Worm (Caenorhabditis elegans) whole organism, L1 larva: ENCODE measurements around the gene txt-18.

Experiments used
- C04F5.9 ChIP-seq: sonication (generic microtip); optimal IDR thresholded peaks from 2 replicates; lab custom pipeline; 2016; ENCODE audit warnings: missing genetic modification characterization, missing compliant biosample characterization
- C16A3.4 ChIP-seq: fragments of 150-350 bp; optimal IDR thresholded peaks from 2 replicates; lab custom pipeline; 2014; ENCODE audit warnings: missing biosample characterization, missing genetic modification characterization
- C34B4.2 ChIP-seq: sonication (generic microtip); optimal IDR thresholded peaks from 2 replicates; lab custom pipeline; 2017; ENCODE audit warnings: mild to moderate bottlenecking, missing genetic modification characterization, missing compliant biosample characterization
- F16B12.6 ChIP-seq: fragments of 150-350 bp; optimal IDR thresholded peaks from 2 replicates; lab custom pipeline; 2014; ENCODE audit warnings: missing biosample characterization, missing genetic modification characterization
- Y116A8C.19 ChIP-seq: sonication (generic microtip); optimal IDR thresholded peaks from 2 replicates; lab custom pipeline; 2016; ENCODE audit warnings: missing compliant biosample characterization, missing genetic modification characterization, borderline replicate concordance
- aha-1 ChIP-seq: fragments of 150-350 bp; optimal IDR thresholded peaks from 2 replicates; lab custom pipeline; 2014; ENCODE audit warnings: missing biosample characterization, missing genetic modification characterization
- alr-1 ChIP-seq: fragments of 200-800 bp; sonication (Bioruptor generic); optimal IDR thresholded peaks from 2 replicates; lab custom pipeline; 2018; ENCODE audit warnings: borderline replicate concordance, mild to moderate bottlenecking, missing genetic modification characterization, missing compliant biosample characterization
- ama-1 ChIP-seq: fragments of 150-350 bp; optimal IDR thresholded peaks from 2 replicates; lab custom pipeline; 2014
- blmp-1 ChIP-seq: fragments of 150-350 bp; optimal IDR thresholded peaks from 2 replicates; lab custom pipeline; 2014; ENCODE audit warnings: missing biosample characterization, missing genetic modification characterization
- ceh-8 ChIP-seq: fragments of 200-800 bp; sonication (Bioruptor generic); optimal IDR thresholded peaks from 2 replicates; lab custom pipeline; 2018; ENCODE audit warnings: mild to moderate bottlenecking, missing genetic modification characterization, moderate library complexity, missing compliant biosample characterization
- ceh-88 ChIP-seq: fragments of 200-800 bp; sonication (Bioruptor generic); IDR thresholded peaks from 2 replicates; pipeline ENCODE4 v1.3.6; 2022; ENCODE audit warnings: missing genetic modification characterization, missing compliant biosample characterization
- dpl-1 ChIP-seq, 3 experiments: fragments of 150-350 bp in 2 of 3; sonication (generic microtip) in 1 of 3; optimal IDR thresholded peaks; 2 replicates each; lab custom pipeline; 2014 to 2017; ENCODE audit warnings: missing biosample characterization in 3 of 3, missing genetic modification characterization in 3 of 3, missing genetic modification reagents in 3 of 3
- dsc-1 ChIP-seq: sonication (generic microtip); optimal IDR thresholded peaks from 2 replicates; lab custom pipeline; 2016; ENCODE audit warnings: mild to moderate bottlenecking, missing genetic modification characterization, missing compliant biosample characterization
- efl-1 ChIP-seq, 4 experiments: fragments of 150-350 bp; optimal IDR thresholded peaks in 3 of 4; peaks in 1 of 4; 1 replicate in 1 of 4; 2 replicates in 3 of 4; lab custom pipeline; 2014; ENCODE audit warnings: missing biosample characterization in 2 of 4, missing genetic modification characterization in 2 of 4, missing genetic modification reagents in 2 of 4
- efl-3 ChIP-seq: fragments of 200-800 bp; sonication (Bioruptor generic); optimal IDR thresholded peaks from 2 replicates; lab custom pipeline; 2018; ENCODE audit warnings: mild to moderate bottlenecking, missing genetic modification characterization, missing compliant biosample characterization
- egl-27 ChIP-seq, 2 experiments: fragments of 150-350 bp in 1 of 2; sonication (generic microtip); optimal IDR thresholded peaks; 3 replicates each; lab custom pipeline; 2017 to 2018; ENCODE audit warnings: missing biosample characterization in 2 of 2, missing genetic modification characterization in 2 of 2, missing genetic modification reagents in 2 of 2
- elt-2 ChIP-seq: sonication (generic microtip); optimal IDR thresholded peaks from 2 replicates; lab custom pipeline; 2016; ENCODE audit warnings: missing genetic modification characterization, mild to moderate bottlenecking, inconsistent platforms, missing compliant biosample characterization, missing genetic modification reagents
- fkh-10 ChIP-seq: sonication (generic microtip); optimal IDR thresholded peaks from 2 replicates; lab custom pipeline; 2017; ENCODE audit warnings: missing biosample characterization, missing genetic modification reagents, missing genetic modification characterization
- fkh-8 ChIP-seq: sonication (generic microtip); optimal IDR thresholded peaks from 2 replicates; lab custom pipeline; 2016; ENCODE audit warnings: mild to moderate bottlenecking, missing genetic modification characterization, missing compliant biosample characterization
- hlh-4 ChIP-seq: sonication (generic microtip); optimal IDR thresholded peaks from 2 replicates; lab custom pipeline; 2016; ENCODE audit warnings: mild to moderate bottlenecking, missing genetic modification characterization, missing compliant biosample characterization
- hpl-2 ChIP-seq: fragments of 150-350 bp; optimal IDR thresholded peaks from 2 replicates; lab custom pipeline; 2014; ENCODE audit warnings: missing biosample characterization, missing genetic modification reagents, missing genetic modification characterization
- lin-13 ChIP-seq: fragments of 150-350 bp; optimal IDR thresholded peaks from 2 replicates; lab custom pipeline; 2014; ENCODE audit warnings: missing biosample characterization, missing genetic modification reagents, missing genetic modification characterization
- lin-14 ChIP-seq: fragments of 200-800 bp; sonication (Bioruptor generic); optimal IDR thresholded peaks from 2 replicates; lab custom pipeline; 2018; ENCODE audit warnings: mild to moderate bottlenecking, missing genetic modification characterization, moderate library complexity, missing compliant biosample characterization
- lin-15B ChIP-seq: fragments of 150-350 bp; sonication (generic microtip); optimal IDR thresholded peaks from 3 replicates; lab custom pipeline; 2014; ENCODE audit warnings: missing biosample characterization, missing genetic modification characterization
- lin-39 ChIP-seq: fragments of 150-350 bp; optimal IDR thresholded peaks from 2 replicates; lab custom pipeline; 2014; ENCODE audit warnings: missing biosample characterization, missing genetic modification reagents, missing genetic modification characterization
- lir-3 ChIP-seq: sonication (generic microtip); optimal IDR thresholded peaks from 2 replicates; lab custom pipeline; 2016; ENCODE audit warnings: mild to moderate bottlenecking, missing genetic modification characterization, moderate library complexity, missing compliant biosample characterization; ENCODE audit not compliant: poor library complexity
- lsy-2 ChIP-seq, 2 experiments: fragments of 150-350 bp; optimal IDR thresholded peaks; 2 replicates each; lab custom pipeline; 2014; ENCODE audit warnings: missing biosample characterization in 2 of 2, missing genetic modification characterization in 2 of 2
- mab-9 ChIP-seq: fragments of 200-800 bp; sonication (Bioruptor generic); IDR thresholded peaks from 2 replicates; pipeline ENCODE4 v1.3.6; 2022; ENCODE audit warnings: missing genetic modification reagents, missing genetic modification characterization, missing compliant biosample characterization
- mdl-1 ChIP-seq, 2 experiments: fragments of 150-350 bp; optimal IDR thresholded peaks; 2 replicates each; lab custom pipeline; 2014 to 2017; ENCODE audit warnings: missing biosample characterization in 2 of 2, missing genetic modification characterization in 2 of 2, inconsistent platforms in 1 of 2
- mef-2 ChIP-seq: fragments of 150-350 bp; optimal IDR thresholded peaks from 2 replicates; lab custom pipeline; 2014; ENCODE audit warnings: missing biosample characterization, missing genetic modification characterization
- nhr-11 ChIP-seq: fragments of 150-350 bp; optimal IDR thresholded peaks from 2 replicates; lab custom pipeline; 2014; ENCODE audit warnings: missing biosample characterization, missing genetic modification characterization
- nhr-12 ChIP-seq: sonication (generic microtip); optimal IDR thresholded peaks from 2 replicates; lab custom pipeline; 2017; ENCODE audit warnings: missing biosample characterization, missing genetic modification characterization
- nhr-20 ChIP-seq: sonication (generic microtip); optimal IDR thresholded peaks from 2 replicates; lab custom pipeline; 2016; ENCODE audit warnings: mild to moderate bottlenecking, missing genetic modification characterization, missing compliant biosample characterization
- nhr-237 ChIP-seq: fragments of 150-350 bp; optimal IDR thresholded peaks from 2 replicates; lab custom pipeline; 2014; ENCODE audit warnings: missing biosample characterization, missing genetic modification characterization
- nhr-28 ChIP-seq: fragments of 150-350 bp; optimal IDR thresholded peaks from 2 replicates; lab custom pipeline; 2014; ENCODE audit warnings: missing biosample characterization, missing genetic modification characterization
- nhr-47 ChIP-seq: sonication (generic microtip); optimal IDR thresholded peaks from 2 replicates; lab custom pipeline; 2016; ENCODE audit warnings: mild to moderate bottlenecking, missing genetic modification characterization, moderate library complexity, missing compliant biosample characterization
- nhr-71 ChIP-seq: sonication (generic microtip); optimal IDR thresholded peaks from 2 replicates; lab custom pipeline; 2016; ENCODE audit warnings: mild to moderate bottlenecking, missing genetic modification characterization, moderate library complexity, missing compliant biosample characterization
- nhr-76 ChIP-seq: sonication (generic microtip); optimal IDR thresholded peaks from 2 replicates; lab custom pipeline; 2017; ENCODE audit warnings: missing biosample characterization, missing genetic modification characterization
- nhr-90 ChIP-seq: sonication (generic microtip); optimal IDR thresholded peaks from 2 replicates; lab custom pipeline; 2016; ENCODE audit warnings: mild to moderate bottlenecking, missing genetic modification characterization, missing compliant biosample characterization; ENCODE audit not compliant: poor library complexity
- pag-3 ChIP-seq: sonication (generic microtip); optimal IDR thresholded peaks from 2 replicates; lab custom pipeline; 2017; ENCODE audit warnings: missing genetic modification characterization, mild to moderate bottlenecking, missing compliant biosample characterization, antibody characterized with exemption, borderline replicate concordance; ENCODE audit not compliant: insufficient read depth
- pqm-1 ChIP-seq: sonication (generic microtip); optimal IDR thresholded peaks from 3 replicates; lab custom pipeline; 2017; ENCODE audit warnings: missing biosample characterization, missing genetic modification characterization
- skn-1 ChIP-seq: fragments of 150-350 bp; optimal IDR thresholded peaks from 2 replicates; lab custom pipeline; 2014; ENCODE audit warnings: missing biosample characterization, missing genetic modification characterization
- snpc-4 ChIP-seq: fragments of 150-350 bp; optimal IDR thresholded peaks from 2 replicates; lab custom pipeline; 2014; ENCODE audit warnings: missing biosample characterization, missing genetic modification characterization
- sox-4 ChIP-seq: sonication (generic microtip); optimal IDR thresholded peaks from 2 replicates; lab custom pipeline; 2016; ENCODE audit warnings: missing genetic modification characterization, missing compliant biosample characterization
- sptf-1 ChIP-seq: fragments of 150-350 bp; optimal IDR thresholded peaks from 2 replicates; lab custom pipeline; 2014; ENCODE audit warnings: missing biosample characterization, missing genetic modification characterization
- unc-30 ChIP-seq: sonication (generic microtip); optimal IDR thresholded peaks from 2 replicates; lab custom pipeline; 2017; ENCODE audit warnings: missing biosample characterization, missing genetic modification characterization
- vab-15 ChIP-seq: sonication (generic microtip); optimal IDR thresholded peaks from 2 replicates; lab custom pipeline; 2017; ENCODE audit warnings: missing genotype, mild to moderate bottlenecking, missing genetic modification characterization, missing compliant biosample characterization
- xbp-1 ChIP-seq: sonication (generic microtip); optimal IDR thresholded peaks from 2 replicates; lab custom pipeline; 2016; ENCODE audit warnings: missing genetic modification characterization, missing compliant biosample characterization
- zip-4 ChIP-seq: fragments of 200-800 bp; sonication (Bioruptor generic); optimal IDR thresholded peaks from 2 replicates; lab custom pipeline; 2018; ENCODE audit warnings: mild to moderate bottlenecking, missing genetic modification characterization, moderate library complexity, missing compliant biosample characterization
- ztf-11 ChIP-seq, 2 experiments: sonication (generic microtip); optimal IDR thresholded peaks; 2 replicates each; lab custom pipeline; 2016 to 2017; ENCODE audit warnings: missing genetic modification characterization in 2 of 2, missing biosample characterization in 1 of 2, missing compliant biosample characterization in 1 of 2

txt-18 gene

DNA sequence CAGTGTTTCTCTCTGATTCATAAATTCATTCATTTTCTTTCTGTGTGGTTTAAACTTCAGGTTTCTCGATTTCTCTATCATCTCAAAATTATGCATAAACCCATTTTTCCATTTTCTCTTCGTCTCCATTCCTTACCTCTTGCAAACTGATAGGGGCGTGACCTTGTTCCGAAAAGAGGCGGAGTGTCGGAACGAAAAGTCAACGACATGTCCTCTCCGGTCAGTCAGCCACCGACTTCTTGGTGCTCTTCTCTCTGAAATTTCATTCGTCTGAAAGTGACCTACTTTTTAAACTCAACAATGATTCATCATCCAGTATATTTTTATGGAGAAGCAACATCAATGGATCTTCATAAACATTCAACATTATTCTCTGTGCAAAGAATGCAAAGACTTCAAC is 37.0 kb downstream of the txt-18 start, which contains the start of gene F58F12.12:
Gene F58F12.12 (plus strand): TSS at position 301 of the 400 bp plus-strand sequence.
- TF ChIP-seq mdl-1 (tag; optimal IDR thresholded peaks at IDR 0.05; lab: Kevin White, UChicago) = no peak
- peak; percentile 5 for TF ChIP-seq blmp-1
- no peak for TF ChIP-seq fkh-10 (GFP tag; lab: Kevin White, UChicago)
- no peak for TF ChIP-seq egl-27 (tag; optimal IDR thresholded peaks at IDR 0.05; lab: Kevin White, UChicago)

DNA sequence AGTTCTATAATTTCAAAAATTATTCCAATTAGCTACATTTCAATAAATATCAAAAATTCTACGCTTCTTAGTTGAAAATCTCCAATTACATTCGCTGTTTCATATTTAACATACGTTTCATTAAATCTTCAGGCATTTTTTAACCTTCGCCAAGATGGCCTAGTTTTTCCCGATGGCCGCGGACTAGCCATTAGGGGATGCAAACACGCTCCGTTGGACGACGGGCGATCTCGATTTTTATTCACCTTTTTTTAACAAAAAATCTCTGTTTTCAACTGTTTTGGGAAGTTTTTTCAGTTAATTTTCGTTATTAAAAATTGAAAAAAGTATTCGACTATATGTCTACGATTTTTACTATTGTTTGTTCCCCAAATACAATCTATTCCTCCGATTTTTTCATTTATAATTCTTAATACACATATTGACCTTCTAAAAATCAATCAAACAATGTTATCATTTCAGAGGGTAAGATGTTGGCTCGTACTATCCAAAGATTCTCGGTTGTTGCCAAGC is 39.4 kb downstream of the txt-18 start, which contains the start of gene F58F12.1:
Gene F58F12.1 (plus strand): TSS at position 463 of the 513 bp plus-strand sequence.
- TF ChIP-seq fkh-10 (GFP tag; lab: Kevin White, UChicago) (no peak), unc-30 (tag; lab: Kevin White, UChicago) (no peak), C04F5.9 (tag; lab: Kevin White, UChicago) (peak; percentile 30), alr-1 (tag; lab: Kevin White, UChicago) (no peak), ztf-11 (tag; optimal IDR thresholded peaks at IDR 0.05; lab: Kevin White, UChicago) (peak in 1 of 2 experiments; percentile 51), C16A3.4 (peak; percentile 78), nhr-47 (tag; lab: Kevin White, UChicago) (peak; percentile 72), lin-14 (GFP tag; lab: Kevin White, UChicago) (peak; percentile 73), lsy-2 (tag; optimal IDR thresholded peaks at IDR 0.05; lab: Kevin White, UChicago) (peak; percentile 56 to 79), lir-3 (tag; lab: Kevin White, UChicago) (peak; percentile 87), nhr-28 (no peak), ceh-88 (GFP tag; lab: Robert Waterston, UW) (no peak), nhr-12 (tag; lab: Kevin White, UChicago) (no peak), pqm-1 (tag; lab: Kevin White, UChicago) (no peak), sptf-1 (tag; lab: Kevin White, UChicago) (no peak), mab-9 (GFP tag; lab: Robert Waterston, UW) (no peak), efl-3 (GFP tag; lab: Kevin White, UChicago) (no peak), efl-1 (optimal IDR thresholded peaks at IDR 0.05; lab: Kevin White, UChicago) (peak; percentile 66 to 73), efl-1 (GFP tag; optimal IDR thresholded peaks at IDR 0.05 in 1 of 2; lab: Kevin White, UChicago) (peak; percentile 61 to 94), aha-1 (tag; lab: Kevin White, UChicago) (no peak), lin-13 (GFP tag; lab: Kevin White, UChicago) (peak; percentile 50), nhr-237 (tag; lab: Kevin White, UChicago) (no peak), pag-3 (no peak), lin-15B (peak; percentile 87), sox-4 (peak; percentile 41), Y116A8C.19 (tag; lab: Kevin White, UChicago) (no peak), nhr-76 (no peak), nhr-71 (tag; lab: Kevin White, UChicago) (peak; percentile 72), vab-15 (tag; lab: Kevin White, UChicago) (no peak), zip-4 (GFP tag; lab: Kevin White, UChicago) (no peak), xbp-1 (tag; lab: Kevin White, UChicago) (peak; percentile 75), nhr-11 (tag; lab: Kevin White, UChicago) (no peak), elt-2 (tag; lab: Kevin White, UChicago) (no peak), hlh-4 (tag; lab: Kevin White, UChicago) (no peak), fkh-8 (tag; lab: Kevin White, UChicago) (peak; percentile 56), F16B12.6 (peak; percentile 22), lin-39 (tag; lab: Kevin White, UChicago) (no peak), dpl-1 (GFP tag; optimal IDR thresholded peaks at IDR 0.05; lab: Kevin White, UChicago) (peak; percentile 50 to 76 (median 62)), nhr-90 (tag; lab: Kevin White, UChicago) (peak; percentile 51), mef-2 (no peak), ama-1 (lab: Kevin White, UChicago) (no peak), dsc-1 (peak; percentile 35), C34B4.2 (tag; lab: Kevin White, UChicago) (no peak), snpc-4 (tag; lab: Kevin White, UChicago) (peak; percentile 64), skn-1 (tag; lab: Kevin White, UChicago) (no peak), ceh-8 (GFP tag; lab: Kevin White, UChicago) (no peak), nhr-20 (tag; lab: Kevin White, UChicago) (peak; percentile 62), hpl-2 (GFP tag; lab: Kevin White, UChicago) (no peak)
